Worm (Caenorhabditis elegans): ENCODE results near the gene Y45G12B.3.

The Y45G12B.3 gene

DNA sequence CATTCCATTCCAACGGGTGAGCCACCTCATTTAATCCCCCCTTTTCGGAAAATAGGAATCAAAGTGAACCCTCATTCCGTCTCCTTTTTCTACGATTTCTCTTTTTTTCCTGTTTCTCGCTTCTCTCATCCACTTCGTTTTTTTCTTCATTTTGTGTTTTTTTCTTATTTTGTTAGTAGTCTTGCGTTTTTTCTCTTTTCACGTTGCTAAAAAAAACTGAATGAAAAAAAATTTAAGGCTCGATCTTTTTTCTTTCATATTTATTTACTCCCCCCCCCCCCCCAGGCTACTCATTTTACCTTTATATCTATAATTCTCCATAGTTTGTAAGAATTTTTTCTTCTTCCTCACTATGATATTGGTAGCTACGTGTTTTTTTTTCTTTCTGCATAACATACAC, 18.4 kb downstream of the Y45G12B.3 start:
- no peak for TF ChIP-seq F13H6.1 (tag; optimal IDR thresholded peaks at IDR 0.05)

DNA sequence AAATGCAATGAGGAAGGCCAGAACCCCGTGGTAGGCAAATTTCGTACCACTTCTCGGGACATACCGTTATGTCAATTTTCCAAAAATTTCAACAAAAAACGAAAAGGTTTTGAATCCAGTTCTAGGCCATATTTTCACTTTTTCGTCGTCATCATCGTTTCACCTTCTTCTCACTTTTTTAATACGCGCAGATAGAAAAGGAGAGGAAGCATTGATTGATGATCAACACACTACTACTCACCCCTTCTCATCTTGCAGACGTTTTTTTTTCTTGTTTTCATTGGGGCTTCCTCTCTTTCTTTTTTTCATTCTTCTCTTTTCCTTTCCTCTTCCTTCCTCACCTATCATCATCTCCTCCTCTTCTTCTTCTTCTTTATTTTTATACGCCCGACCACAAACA, 20.4 kb downstream of the Y45G12B.3 start:
- TF ChIP-seq Y22D7AL.16 (tag; optimal IDR thresholded peaks at IDR 0.05) = no peak
- no peak for TF ChIP-seq ceh-6 (GFP tag; optimal IDR thresholded peaks at IDR 0.05)
- TF ChIP-seq npax-4 (tag; optimal IDR thresholded peaks at IDR 0.05) = no peak
- TF ChIP-seq unc-3 (GFP tag; conservative IDR thresholded peaks at IDR 0.05) = no peak
- no peak for TF ChIP-seq unc-3 (tag; optimal IDR thresholded peaks at IDR 0.05)
- TF ChIP-seq ahr-1 (tag; optimal IDR thresholded peaks at IDR 0.05) = no peak
- TF ChIP-seq hlh-6 (tag; optimal IDR thresholded peaks at IDR 0.05) = no peak
- TF ChIP-seq nhr-11 (tag; optimal IDR thresholded peaks at IDR 0.05) = no peak
- no peak for TF ChIP-seq ceh-31 (tag; optimal IDR thresholded peaks at IDR 0.05)
- no peak for TF ChIP-seq ceh-18 (tag; optimal IDR thresholded peaks at IDR 0.05)
- no peak for TF ChIP-seq sdc-2 (tag; optimal IDR thresholded peaks at IDR 0.05)
- no peak for TF ChIP-seq pros-1 (tag; optimal IDR thresholded peaks at IDR 0.05)

DNA sequence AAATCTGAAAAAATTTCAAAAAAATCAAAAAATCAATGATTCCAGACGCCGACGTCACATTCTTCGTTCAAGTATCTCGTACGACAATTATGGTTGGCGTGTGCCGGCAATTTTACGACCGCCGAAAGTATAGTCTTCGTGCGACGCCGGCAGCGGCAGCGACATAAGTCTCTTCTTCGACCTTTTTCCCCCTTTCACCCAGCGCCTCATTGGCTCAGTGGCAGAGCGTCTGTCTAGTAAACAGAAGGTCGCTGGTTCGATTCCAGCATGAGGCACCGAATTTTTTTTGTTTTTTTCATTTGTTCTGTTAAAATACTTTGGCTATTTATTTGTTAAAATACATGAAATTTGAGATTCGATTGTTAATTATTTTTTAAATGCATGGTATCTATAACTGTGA, 22.2 kb downstream of the Y45G12B.3 start:
- TF ChIP-seq hlh-15 (tag; optimal IDR thresholded peaks at IDR 0.05) (no peak), fkh-6 (tag; optimal IDR thresholded peaks at IDR 0.05) (peak; percentile 51), pha-2 (tag; optimal IDR thresholded peaks at IDR 0.05) (no peak), ttx-3 (tag; optimal IDR thresholded peaks at IDR 0.05) (peak; percentile 49), rnt-1 (tag; optimal IDR thresholded peaks at IDR 0.05) (no peak), elt-2 (tag; optimal IDR thresholded peaks at IDR 0.05) (peak; percentile 62), ceh-34 (tag; optimal IDR thresholded peaks at IDR 0.05) (peak; percentile 49), ceh-18 (tag; optimal IDR thresholded peaks at IDR 0.05) (peak; percentile 7), pha-4 (tag; optimal IDR thresholded peaks at IDR 0.05) (no peak), ceh-48 (tag; optimal IDR thresholded peaks at IDR 0.05) (peak; percentile 37), sox-2 (GFP tag; IDR thresholded peaks at IDR 0.05) (no peak; the same call in 1 of the 2 replicates), lim-6 (tag; optimal IDR thresholded peaks at IDR 0.05) (peak; percentile 29), pros-1 (tag; optimal IDR thresholded peaks at IDR 0.05) (no peak), K09A11.1 (tag; optimal IDR thresholded peaks at IDR 0.05; ENCODE audit: insufficient read depth) (peak; percentile 58), eyg-1 (tag; optimal IDR thresholded peaks at IDR 0.05) (no peak), ztf-16 (tag; optimal IDR thresholded peaks at IDR 0.05) (peak; percentile 5), fax-1 (tag; optimal IDR thresholded peaks at IDR 0.05) (no peak), syd-9 (tag; optimal IDR thresholded peaks at IDR 0.05) (no peak), ama-1 (optimal IDR thresholded peaks at IDR 0.05) (no peak), lin-11 (tag; optimal IDR thresholded peaks at IDR 0.05) (peak; percentile 27), mec-3 (tag; optimal IDR thresholded peaks at IDR 0.05; ENCODE audit: borderline replicate concordance) (no peak), sox-4 (tag; optimal IDR thresholded peaks at IDR 0.05) (peak; percentile 3), fkh-10 (GFP tag; optimal IDR thresholded peaks at IDR 0.05) (no peak), hlh-13 (GFP tag; optimal IDR thresholded peaks at IDR 0.05) (no peak), ceh-14 (tag; optimal IDR thresholded peaks at IDR 0.05) (peak; percentile 25), ref-2 (tag; optimal IDR thresholded peaks at IDR 0.05) (peak; percentile 39), C08G9.2 (tag; optimal IDR thresholded peaks at IDR 0.05) (peak; percentile 41), F13H6.1 (tag; optimal IDR thresholded peaks at IDR 0.05) (no peak), ceh-2 (tag; optimal IDR thresholded peaks at IDR 0.05) (peak; percentile 23), ceh-31 (tag; optimal IDR thresholded peaks at IDR 0.05) (peak; percentile 15), hlh-30 (tag; optimal IDR thresholded peaks at IDR 0.05; ENCODE audit: insufficient read depth) (no peak), unc-55 (GFP tag; optimal IDR thresholded peaks at IDR 0.05) (no peak), pqm-1 (tag; optimal IDR thresholded peaks at IDR 0.05) (no peak), ceh-6 (GFP tag; optimal IDR thresholded peaks at IDR 0.05) (peak; percentile 26), T23F11.4 (GFP tag; optimal IDR thresholded peaks at IDR 0.05) (peak; percentile 48), nhr-11 (tag; optimal IDR thresholded peaks at IDR 0.05) (no peak), nhr-232 (tag; optimal IDR thresholded peaks at IDR 0.05) (peak; percentile 73), zip-5 (tag; optimal IDR thresholded peaks at IDR 0.05) (no peak), ceh-24 (tag; optimal IDR thresholded peaks at IDR 0.05) (no peak), che-1 (tag; optimal IDR thresholded peaks at IDR 0.05) (peak; percentile 64), unc-86 (tag; optimal IDR thresholded peaks at IDR 0.05) (peak; percentile 35), ets-4 (tag; optimal IDR thresholded peaks at IDR 0.05) (no peak), ceh-19 (GFP tag; optimal IDR thresholded peaks at IDR 0.05) (peak; percentile 38)
